Fruit fly (Drosophila melanogaster) Kc167 (cell line): ENCODE results near the gene mura.

Experiments
- Myc ChIP-seq: fragments of >200 bp; optimal IDR thresholded peaks from 2 replicates; lab custom pipeline; 2017; ENCODE audit warnings: missing external identifiers
- h ChIP-seq: fragments of >200 bp; optimal IDR thresholded peaks from 3 replicates; lab custom pipeline; 2018; ENCODE audit warnings: missing external identifiers
- psq ChIP-seq: fragments of >200 bp; optimal IDR thresholded peaks from 2 replicates; lab custom pipeline; 2017; ENCODE audit warnings: missing external identifiers
- ttk ChIP-seq: sonication (Bioruptor generic); optimal IDR thresholded peaks from 2 replicates; lab custom pipeline; 2017; ENCODE audit warnings: missing external identifiers

dm6 chr3R:9529387-9529897 is 22.2 kb downstream of the mura start:
- TF ChIP-seq Myc: no peak
- no peak for TF ChIP-seq psq (lab: Kevin White, UChicago)
- TF ChIP-seq h (lab: Kevin White, UChicago): no peak
- no peak for TF ChIP-seq ttk
